Fruit fly (Drosophila melanogaster): ENCODE results near the gene Wdr24.
A peak's percentile ranks its signal among the peaks of the same experiment; 100 is the strongest.

The Wdr24 gene

DNA sequence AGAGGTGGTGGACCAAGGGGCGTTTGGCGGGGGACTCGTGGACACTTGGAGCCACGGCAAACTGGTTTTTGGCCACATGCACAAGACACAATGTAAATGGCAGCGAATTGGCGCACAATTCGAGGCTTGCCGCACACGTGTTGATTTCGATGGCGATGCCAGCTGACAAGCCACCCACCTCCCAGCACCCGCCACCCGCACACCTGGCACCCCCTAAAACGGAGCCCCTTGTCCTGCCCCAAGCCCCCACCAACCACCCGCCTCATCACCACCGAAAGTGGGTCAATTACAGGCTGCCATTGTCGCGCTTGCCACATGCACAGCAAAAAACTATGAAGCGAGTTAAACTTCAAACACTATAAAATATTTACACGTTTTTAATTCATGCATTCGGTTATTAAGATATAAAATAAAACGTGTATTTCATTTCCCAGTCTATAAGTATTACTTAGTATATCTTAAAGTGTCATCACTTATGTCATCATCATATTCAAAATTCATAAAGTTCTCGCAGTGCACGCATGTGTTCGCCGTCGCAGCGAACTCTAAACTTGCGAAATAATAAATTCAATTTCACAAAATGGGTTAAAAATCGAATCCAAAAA, 13.3 kb upstream of the Wdr24 start (continued):
- 0 out of 2 replicates have a peak, but pooled peaks have one; percentile 25 for TF ChIP-seq Oaz (GFP tag; IDR thresholded peaks at IDR 0.05)
- TF ChIP-seq CG1602 (GFP tag; optimal IDR thresholded peaks at IDR 0.05), result no peak
- peak; percentile 15 for TF ChIP-seq Med (GFP tag)
- no peak for TF ChIP-seq CG32772 (GFP tag; IDR thresholded peaks at IDR 0.05)
- 0 out of 2 replicates have a peak, but pooled peaks have one; percentile 35 for TF ChIP-seq CG17328 (GFP tag; IDR thresholded peaks at IDR 0.05)
- TF ChIP-seq row (GFP tag; IDR thresholded peaks at IDR 0.05), result peak; percentile 53
- TF ChIP-seq shn (GFP tag; optimal IDR thresholded peaks at IDR 0.05), result no peak
- TF ChIP-seq CG9876 (GFP tag; optimal IDR thresholded peaks at IDR 0.05), result no peak
- TF ChIP-seq CG9215 (GFP tag; IDR thresholded peaks at IDR 0.05), result no peak
- TF ChIP-seq Doc2 (GFP tag; IDR thresholded peaks at IDR 0.05), result no peak
- TF ChIP-seq CG10366 (GFP tag; IDR thresholded peaks at IDR 0.05), result no peak
- TF ChIP-seq CG2712 (tag; optimal IDR thresholded peaks at IDR 0.05), result no peak
- no peak for TF ChIP-seq CG10321 (GFP tag; IDR thresholded peaks at IDR 0.05)
- no peak for TF ChIP-seq CG15073 (GFP tag; optimal IDR thresholded peaks at IDR 0.05)
- peak; percentile 33 for TF ChIP-seq CG7839 (tag; optimal IDR thresholded peaks at IDR 0.05)
- TF ChIP-seq zen2 (GFP tag; IDR thresholded peaks at IDR 0.05; ENCODE audit: partially characterized antibody), result no peak
- no peak for TF ChIP-seq CG3281 (GFP tag; optimal IDR thresholded peaks at IDR 0.05)
- TF ChIP-seq Stat92E (GFP tag; optimal IDR thresholded peaks at IDR 0.05), result no peak
- TF ChIP-seq tna (GFP tag; IDR thresholded peaks at IDR 0.05; ENCODE audit: partially characterized antibody), result no peak
- no peak for TF ChIP-seq BEAF-32 (GFP tag; optimal IDR thresholded peaks at IDR 0.05)
- peak; percentile 25 for TF ChIP-seq sens (GFP tag)
- TF ChIP-seq CG13296 (GFP tag; optimal IDR thresholded peaks at IDR 0.05), result no peak
- TF ChIP-seq CG11504 (tag; optimal IDR thresholded peaks at IDR 0.05), result peak; percentile 31
- 0 out of 3 replicates have a peak, but pooled peaks have one; percentile 35 for TF ChIP-seq CG6175 (GFP tag; IDR thresholded peaks at IDR 0.05)
- no peak for TF ChIP-seq gfzf (GFP tag; optimal IDR thresholded peaks at IDR 0.05)
- TF ChIP-seq bsh (GFP tag; optimal IDR thresholded peaks at IDR 0.05), result no peak
- no peak for TF ChIP-seq Side (GFP tag; optimal IDR thresholded peaks at IDR 0.05)
- no peak for TF ChIP-seq ind (GFP tag; optimal IDR thresholded peaks at IDR 0.05)
- peak; percentile 22; the same call in 1 of the 2 replicates for TF ChIP-seq HLH3B (GFP tag; IDR thresholded peaks at IDR 0.05)
- TF ChIP-seq Dip3 (GFP tag; optimal IDR thresholded peaks at IDR 0.05), result no peak
- peak; percentile 78 for TF ChIP-seq Drgx (GFP tag; IDR thresholded peaks at IDR 0.05)
- no peak for TF ChIP-seq CG11093 (GFP tag; IDR thresholded peaks at IDR 0.05)
- no peak for TF ChIP-seq slp2 (GFP tag; optimal IDR thresholded peaks at IDR 0.05)
- TF ChIP-seq CG6791 (GFP tag; IDR thresholded peaks at IDR 0.05; ENCODE audit: partially characterized antibody), result no peak
- no peak for TF ChIP-seq NC2α (GFP tag; optimal IDR thresholded peaks at IDR 0.05)
- TF ChIP-seq CG17359 (tag; optimal IDR thresholded peaks at IDR 0.05), result no peak
- TF ChIP-seq sr (GFP tag; IDR thresholded peaks at IDR 0.05), result no peak
- peak; percentile 11 for TF ChIP-seq dmrt99B (tag; optimal IDR thresholded peaks at IDR 0.05)
- TF ChIP-seq CG17912 (GFP tag; optimal IDR thresholded peaks at IDR 0.05), result no peak
- no peak for TF ChIP-seq prd (optimal IDR thresholded peaks at IDR 0.05)
- 0 out of 3 replicates have a peak, but pooled peaks have one; percentile 20 for TF ChIP-seq prd (GFP tag; IDR thresholded peaks at IDR 0.05)
- TF ChIP-seq Bgb (GFP tag; IDR thresholded peaks at IDR 0.05; ENCODE audit: partially characterized antibody), result no peak
- peak; percentile 43 for TF ChIP-seq slbo (GFP tag; IDR thresholded peaks at IDR 0.05)
- no peak for TF ChIP-seq CG16779 (GFP tag; IDR thresholded peaks at IDR 0.05)
- TF ChIP-seq dan (GFP tag; IDR thresholded peaks at IDR 0.05), result 0 out of 2 replicates have a peak, but pooled peaks have one; percentile 4
- TF ChIP-seq CG18011 (GFP tag; optimal IDR thresholded peaks at IDR 0.05), result no peak
- TF ChIP-seq insv (GFP tag; optimal IDR thresholded peaks at IDR 0.05), result no peak
- TF ChIP-seq CrebB (tag; optimal IDR thresholded peaks at IDR 0.05), result no peak
- TF ChIP-seq B-H1 (GFP tag; IDR thresholded peaks at IDR 0.05), result no peak
- TF ChIP-seq CG1603 (tag; optimal IDR thresholded peaks at IDR 0.05), result peak; percentile 22
